Fruit fly (Drosophila melanogaster) whole organism, pupa: Measurements from ENCODE around the gene CG13724.

Source experiments
- CG10348 ChIP-seq: fragments of 200-800 bp; sonication (Bioruptor generic); IDR thresholded peaks from 2 replicates; pipeline ENCODE4 v1.3.6; 2022; ENCODE audit warnings: missing biosample characterization, missing genetic modification characterization
- CG12605 ChIP-seq: fragments of 200-800 bp; sonication (Bioruptor generic); IDR thresholded peaks from 2 replicates; pipeline ENCODE4 v1.3.6; 2022; ENCODE audit warnings: missing biosample characterization, missing genetic modification characterization
- CG13204 ChIP-seq: fragments of 200-800 bp; sonication (Bioruptor generic); optimal IDR thresholded peaks from 2 replicates; lab custom pipeline; 2018; ENCODE audit warnings: missing biosample characterization, mild to moderate bottlenecking, missing genetic modification characterization, moderate library complexity
- CG14655 ChIP-seq: fragments of 200-800 bp; sonication (Bioruptor generic); optimal IDR thresholded peaks from 3 replicates; lab custom pipeline; 2017; ENCODE audit warnings: mild to moderate bottlenecking, missing biosample characterization, missing genetic modification reagents, missing genetic modification characterization
- CG15710 ChIP-seq: fragments of 200-800 bp; sonication (Bioruptor generic); optimal IDR thresholded peaks from 2 replicates; lab custom pipeline; 2018; ENCODE audit warnings: missing biosample characterization, mild to moderate bottlenecking, missing genetic modification characterization, moderate library complexity
- CG17806 ChIP-seq: fragments of 200-800 bp; sonication (Bioruptor generic); optimal IDR thresholded peaks from 2 replicates; lab custom pipeline; 2018; ENCODE audit warnings: missing biosample characterization, mild to moderate bottlenecking, missing genetic modification characterization, moderate library complexity
- CG32121 ChIP-seq: fragments of 200-800 bp; sonication (Bioruptor generic); IDR thresholded peaks from 2 replicates; pipeline ENCODE4 v1.3.6; 2022; ENCODE audit warnings: missing biosample characterization, missing genetic modification characterization
- CG4496 ChIP-seq: fragments of 200-800 bp; sonication (Bioruptor generic); IDR thresholded peaks from 3 replicates; pipeline ENCODE4 v1.3.6; 2022; ENCODE audit warnings: missing biosample characterization, missing genetic modification characterization
- CG8301 ChIP-seq: fragments of 200-800 bp; sonication (Bioruptor generic); optimal IDR thresholded peaks from 2 replicates; lab custom pipeline; 2018; ENCODE audit warnings: missing biosample characterization, mild to moderate bottlenecking, missing genetic modification characterization
- CG9948 ChIP-seq: fragments of 200-800 bp; sonication (Bioruptor generic); optimal IDR thresholded peaks from 2 replicates; lab custom pipeline; 2018; ENCODE audit warnings: missing biosample characterization, mild to moderate bottlenecking, missing genetic modification characterization, moderate library complexity
- D1 ChIP-seq: fragments of 200-800 bp; sonication (Bioruptor generic); optimal IDR thresholded peaks from 2 replicates; lab custom pipeline; 2018; ENCODE audit warnings: missing biosample characterization, mild to moderate bottlenecking, missing genetic modification characterization, moderate library complexity
- EcR ChIP-seq: fragments of 200-800 bp; sonication (Bioruptor generic); optimal IDR thresholded peaks from 3 replicates; lab custom pipeline; 2019; ENCODE audit warnings: missing biosample characterization, missing genetic modification characterization, mild to moderate bottlenecking, moderate library complexity, missing genetic modification reagents
- Ets98B ChIP-seq: fragments of 200-800 bp; sonication (Bioruptor generic); IDR thresholded peaks from 2 replicates; pipeline ENCODE4 v1.3.6; 2022; ENCODE audit warnings: missing biosample characterization, missing genetic modification characterization
- Pif1A ChIP-seq: fragments of 200-800 bp; sonication (Bioruptor generic); optimal IDR thresholded peaks from 3 replicates; lab custom pipeline; 2016; ENCODE audit warnings: missing biosample characterization, missing genetic modification characterization
- Pif1B ChIP-seq: fragments of 200-800 bp; sonication (Bioruptor generic); optimal IDR thresholded peaks from 3 replicates; lab custom pipeline; 2016; ENCODE audit warnings: missing biosample characterization, missing genetic modification characterization
- Snoo ChIP-seq: fragments of 200-800 bp; sonication (Bioruptor generic); optimal IDR thresholded peaks from 3 replicates; lab custom pipeline; 2017; ENCODE audit warnings: missing biosample characterization, mild to moderate bottlenecking, missing genetic modification characterization, inconsistent platforms
- fd96Ca ChIP-seq: fragments of 200-800 bp; sonication (Bioruptor generic); IDR thresholded peaks from 3 replicates; pipeline ENCODE4 v1.3.6; 2022; ENCODE audit warnings: missing biosample characterization, missing genetic modification characterization
- gl ChIP-seq: fragments of 200-800 bp; sonication (Bioruptor generic); optimal IDR thresholded peaks from 2 replicates; lab custom pipeline; 2018; ENCODE audit warnings: missing biosample characterization, mild to moderate bottlenecking, missing genetic modification characterization
- rn ChIP-seq: fragments of 200-800 bp; sonication (Bioruptor generic); IDR thresholded peaks from 2 replicates; pipeline ENCODE4 v1.3.6; 2022; ENCODE audit warnings: missing biosample characterization, missing genetic modification characterization

The CG13724 gene

DNA sequence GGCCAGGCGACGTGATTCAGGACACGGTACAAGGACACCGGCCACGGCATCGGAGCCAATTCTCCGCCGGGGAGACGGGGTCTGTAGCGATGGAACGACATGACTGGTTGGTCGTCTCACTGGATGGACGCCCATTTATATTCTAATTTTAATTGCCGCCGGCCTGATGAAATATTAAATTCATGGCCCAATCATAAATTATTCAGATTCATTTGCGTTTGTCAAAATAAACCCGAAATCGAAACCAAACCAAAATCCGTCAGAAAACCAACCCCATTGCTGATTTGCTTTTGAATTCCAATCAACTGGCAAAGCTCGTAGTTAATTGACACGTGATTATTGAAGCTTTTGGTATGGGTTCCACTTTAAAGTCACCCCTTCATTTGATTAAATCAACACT is 6.4 kb downstream of the CG13724 start, which contains the start of gene Or74a:
Gene Or74a (minus strand): TSS at position 101 of the 400 bp plus-strand sequence.
- TF ChIP-seq CG14655 (no peak), Pif1A (GFP tag; lab: Kevin White, UChicago) (no peak), Snoo (tag; lab: Kevin White, UChicago) (no peak), CG13204 (GFP tag; lab: Kevin White, UChicago) (no peak), CG10348 (GFP tag; lab: Robert Waterston, UW) (no peak), Pif1B (GFP tag; lab: Kevin White, UChicago) (no peak), EcR (GFP tag; lab: Kevin White, UChicago) (no peak), gl (tag; lab: Kevin White, UChicago) (no peak), CG8301 (tag; lab: Kevin White, UChicago) (no peak), fd96Ca (GFP tag; lab: Robert Waterston, UW) (no peak), rn (GFP tag; lab: Robert Waterston, UW) (no peak)

- TF ChIP-seq D1: peak; percentile 63
- TF ChIP-seq Pif1B (GFP tag; lab: Kevin White, UChicago): no peak
- no peak for TF ChIP-seq CG15710
These were observed 16.5 kb downstream of the CG13724 start, which contains the start of gene CG6479 for dm6 chr3L:17339122-17339521. Gene CG6479 (minus strand): TSS chr3L:17339262.

dm6 chr3L:17339756-17340155 is 17.1 kb downstream of the CG13724 start:
- TF ChIP-seq CG32121 (GFP tag; lab: Robert Waterston, UW): no peak
- no peak for TF ChIP-seq CG12605 (GFP tag; lab: Robert Waterston, UW)
- TF ChIP-seq CG13204 (GFP tag; lab: Kevin White, UChicago): no peak
- TF ChIP-seq Pif1B (GFP tag; lab: Kevin White, UChicago): no peak
- TF ChIP-seq CG9948: no peak
- no peak for TF ChIP-seq CG8301 (tag; lab: Kevin White, UChicago)
- TF ChIP-seq Ets98B (GFP tag; lab: Robert Waterston, UW): no peak
- TF ChIP-seq CG14655: no peak

DNA sequence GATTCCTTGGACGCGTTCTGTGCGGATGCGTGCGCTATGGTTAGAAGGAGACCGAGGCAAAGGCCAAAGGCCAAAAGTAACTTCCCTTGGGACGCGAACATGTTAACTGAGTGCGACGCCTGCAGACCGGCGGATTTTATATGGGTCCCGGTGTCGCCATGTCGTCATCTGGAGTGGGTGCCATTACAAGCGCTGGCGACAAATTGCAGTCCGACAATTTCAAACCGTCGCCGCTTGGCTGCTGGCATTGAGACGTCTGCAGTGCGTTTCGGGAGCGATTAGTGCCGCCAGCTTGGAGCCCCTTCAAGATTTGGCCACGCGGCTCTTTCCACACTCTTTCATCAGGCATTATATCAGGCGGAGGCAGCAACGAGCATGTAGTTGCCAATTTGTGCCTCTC is 18.6 kb downstream of the CG13724 start, which contains the start of gene CG13727:
Gene CG13727 (minus strand): TSS at position 101 of the 400 bp plus-strand sequence.
- TF ChIP-seq fd96Ca (GFP tag; lab: Robert Waterston, UW) (no peak), EcR (GFP tag; lab: Kevin White, UChicago) (no peak), Snoo (tag; lab: Kevin White, UChicago) (no peak), Ets98B (GFP tag; lab: Robert Waterston, UW) (no peak), Pif1B (GFP tag; lab: Kevin White, UChicago) (no peak), CG15710 (no peak)

dm6 chr3L:17344596-17344995 is 22.0 kb downstream of the CG13724 start, which contains the start of gene brv2:
Gene brv2 (minus strand): TSS chr3L:17344696.
- TF ChIP-seq CG4496 (GFP tag; lab: Robert Waterston, UW): no peak
- TF ChIP-seq CG13204 (GFP tag; lab: Kevin White, UChicago): no peak
- no peak for TF ChIP-seq CG32121 (GFP tag; lab: Robert Waterston, UW)
- no peak for TF ChIP-seq Pif1B (GFP tag; lab: Kevin White, UChicago)
- TF ChIP-seq CG17806 (tag; lab: Kevin White, UChicago): no peak
- TF ChIP-seq Snoo (tag; lab: Kevin White, UChicago): no peak
- no peak for TF ChIP-seq CG9948
- TF ChIP-seq, all 21 proteins: peak for 0

- no peak for TF ChIP-seq CG8301 (tag; lab: Kevin White, UChicago)
- no peak for TF ChIP-seq Pif1A (GFP tag; lab: Kevin White, UChicago)
- no peak for TF ChIP-seq CG14655
- no peak for TF ChIP-seq Ets98B (GFP tag; lab: Robert Waterston, UW)
- TF ChIP-seq CG17806 (tag; lab: Kevin White, UChicago): no peak
- no peak for TF ChIP-seq Snoo (tag; lab: Kevin White, UChicago)
- no peak for TF ChIP-seq CG10348 (GFP tag; lab: Robert Waterston, UW)
- no peak for TF ChIP-seq CG9948
- no peak for TF ChIP-seq Pif1B (GFP tag; lab: Kevin White, UChicago)
- no peak for TF ChIP-seq CG13204 (GFP tag; lab: Kevin White, UChicago)
- no peak for TF ChIP-seq rn (GFP tag; lab: Robert Waterston, UW)
These were observed 23.8 kb downstream of the CG13724 start for dm6 chr3L:17346393-17346792.

DNA sequence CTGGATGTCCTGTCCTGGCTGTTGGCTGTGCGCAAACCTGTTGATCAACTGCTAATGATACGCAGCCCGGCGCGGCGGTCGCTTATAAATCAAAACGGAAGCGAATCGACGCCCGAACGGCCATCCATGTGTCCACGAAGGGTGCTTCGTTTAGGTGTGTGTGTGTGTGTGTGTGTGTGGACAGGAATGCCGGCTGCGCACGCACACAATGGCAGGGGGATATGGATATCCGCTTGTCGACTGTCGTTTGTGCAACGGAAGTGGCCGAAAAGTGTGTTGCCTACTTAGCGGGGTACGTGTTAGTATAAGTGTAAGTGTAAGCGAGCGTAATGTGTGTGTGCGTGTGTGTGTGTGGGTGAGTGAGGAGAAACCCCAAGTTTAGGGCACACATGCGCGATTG is 27.0 kb downstream of the CG13724 start, which contains the start of gene Mip:
Gene Mip (minus strand): TSS at position 63 of the 400 bp plus-strand sequence.
- TF ChIP-seq CG13204 (GFP tag; lab: Kevin White, UChicago) (no peak), EcR (GFP tag; lab: Kevin White, UChicago) (no peak), CG9948 (no peak), CG15710 (no peak), CG32121 (GFP tag; lab: Robert Waterston, UW) (no peak), CG17806 (tag; lab: Kevin White, UChicago) (no peak)

dm6 chr3L:17351522-17351921 is 28.9 kb downstream of the CG13724 start, which contains the start of gene CG7692:
Gene CG7692 (plus strand): TSS chr3L:17351822.
- no peak for TF ChIP-seq CG8301 (tag; lab: Kevin White, UChicago)
- no peak for TF ChIP-seq CG13204 (GFP tag; lab: Kevin White, UChicago)
